Worm (Caenorhabditis elegans) whole organism, L4 larva: ENCODE results near the gene math-26.
"Not testable (repeated sequence)": the region's sequence is repeated elsewhere in the genome, so short reads cannot be mapped to it uniquely, and the experiment has no call there.

Experiments
- R02D3.7 ChIP-seq: fragments of 150-350 bp; sonication (generic microtip); optimal IDR thresholded peaks from 3 replicates; lab custom pipeline; 2014; ENCODE audit warnings: missing biosample characterization, missing genetic modification characterization
- Y105C5A.15 ChIP-seq: fragments of 200-800 bp; sonication (Bioruptor generic); IDR thresholded peaks from 2 replicates; pipeline ENCODE4 v1.3.6; 2022; ENCODE audit warnings: missing genetic modification characterization, missing compliant biosample characterization
- Y75B8A.6 ChIP-seq: fragments of 200-800 bp; sonication (Bioruptor generic); IDR thresholded peaks from 2 replicates; pipeline ENCODE4 v1.3.6; 2022; ENCODE audit warnings: missing genetic modification reagents, missing genetic modification characterization, missing compliant biosample characterization
- aha-1 ChIP-seq: fragments of 150-350 bp; peaks from one replicate; lab custom pipeline; 2014; ENCODE audit warnings: missing biosample characterization, missing genetic modification characterization
- ceh-20 ChIP-seq: fragments of 200-800 bp; sonication (Bioruptor generic); IDR thresholded peaks from 2 replicates; pipeline ENCODE4 v1.3.6; 2022; ENCODE audit warnings: missing genetic modification reagents, missing genetic modification characterization, missing compliant biosample characterization
- ceh-44 ChIP-seq: fragments of 200-800 bp; sonication (Bioruptor generic); IDR thresholded peaks from 2 replicates; pipeline ENCODE4 v1.3.6; 2022; ENCODE audit warnings: missing genetic modification reagents, missing genetic modification characterization, missing compliant biosample characterization
- daf-16 ChIP-seq, 3 experiments: sonication (generic microtip); optimal IDR thresholded peaks; 2 replicates each; lab custom pipeline; 2016 to 2017; ENCODE audit warnings: missing genetic modification characterization in 3 of 3, missing genetic modification reagents in 3 of 3, mild to moderate bottlenecking in 2 of 3, missing compliant biosample characterization in 2 of 3, missing biosample characterization in 1 of 3, moderate library complexity in 1 of 3
- dmd-6 ChIP-seq: fragments of 200-800 bp; sonication (Bioruptor generic); IDR thresholded peaks from 2 replicates; pipeline ENCODE4 v1.3.6; 2022; ENCODE audit warnings: missing genetic modification reagents, missing genetic modification characterization, missing compliant biosample characterization
- duxl-1 ChIP-seq: sonication (generic microtip); optimal IDR thresholded peaks from 2 replicates; lab custom pipeline; 2016; ENCODE audit warnings: mild to moderate bottlenecking, missing genetic modification characterization, moderate library complexity, missing compliant biosample characterization; ENCODE audit not compliant: poor library complexity
- hif-1 ChIP-seq, 2 experiments: sonication (generic microtip); optimal IDR thresholded peaks; 2 replicates each; lab custom pipeline; 2016 to 2017; ENCODE audit warnings: missing compliant biosample characterization in 2 of 2, missing genetic modification characterization in 2 of 2, missing genetic modification reagents in 2 of 2, missing genotype in 2 of 2, mild to moderate bottlenecking in 1 of 2
- hlh-11 ChIP-seq: fragments of 200-800 bp; sonication (Bioruptor generic); optimal IDR thresholded peaks from 2 replicates; lab custom pipeline; 2018; ENCODE audit warnings: mild to moderate bottlenecking, missing genetic modification characterization, missing compliant biosample characterization
- jun-1 ChIP-seq: fragments of 150-350 bp; optimal IDR thresholded peaks from 2 replicates; lab custom pipeline; 2014; ENCODE audit warnings: missing biosample characterization, missing genetic modification reagents, missing genetic modification characterization
- lin-38 ChIP-seq: fragments of 200-800 bp; sonication (Bioruptor generic); IDR thresholded peaks from 2 replicates; pipeline ENCODE4 v1.3.6; 2022; ENCODE audit warnings: missing genetic modification reagents, missing genetic modification characterization, missing compliant biosample characterization
- lsy-2 ChIP-seq, 2 experiments: fragments of 150-350 bp in 1 of 2; sonication (generic microtip) in 1 of 2; optimal IDR thresholded peaks; 2 replicates each; lab custom pipeline; 2014 to 2017; ENCODE audit warnings: missing biosample characterization in 2 of 2, missing genetic modification characterization in 2 of 2
- madf-5 ChIP-seq, 2 experiments: fragments of 200-800 bp; sonication (Bioruptor generic); IDR thresholded peaks; 2 replicates each; pipeline ENCODE4 v1.3.6; 2022; ENCODE audit warnings: missing compliant biosample characterization in 2 of 2, missing genetic modification characterization in 2 of 2
- madf-9 ChIP-seq: fragments of 200-800 bp; sonication (Bioruptor generic); conservative IDR thresholded peaks from 2 replicates; pipeline ENCODE4 v1.3.6; 2022; ENCODE audit warnings: missing genetic modification reagents, missing genetic modification characterization, missing compliant biosample characterization
- nhr-102 ChIP-seq: sonication (generic microtip); optimal IDR thresholded peaks from 2 replicates; lab custom pipeline; 2016; ENCODE audit warnings: mild to moderate bottlenecking, missing genetic modification characterization, moderate library complexity, missing compliant biosample characterization
- nhr-28 ChIP-seq: fragments of 150-350 bp; optimal IDR thresholded peaks from 2 replicates; lab custom pipeline; 2014; ENCODE audit warnings: missing biosample characterization, missing genetic modification characterization
- php-3 ChIP-seq: fragments of 200-800 bp; sonication (Bioruptor generic); IDR thresholded peaks from 2 replicates; pipeline ENCODE4 v1.3.6; 2022; ENCODE audit warnings: missing genetic modification reagents, missing genetic modification characterization, missing compliant biosample characterization
- pqm-1 ChIP-seq: sonication (generic microtip); optimal IDR thresholded peaks from 2 replicates; lab custom pipeline; 2017; ENCODE audit warnings: missing biosample characterization, missing genetic modification characterization
- set-16 ChIP-seq: fragments of 200-800 bp; sonication (Bioruptor generic); IDR thresholded peaks from 2 replicates; pipeline ENCODE4 v1.3.6; 2022; ENCODE audit warnings: missing genetic modification reagents, missing genetic modification characterization, missing compliant biosample characterization
- snpc-4 ChIP-seq: fragments of 150-350 bp; optimal IDR thresholded peaks from 2 replicates; lab custom pipeline; 2014; ENCODE audit warnings: missing biosample characterization, missing genetic modification characterization
- spr-1 ChIP-seq: sonication (generic microtip); optimal IDR thresholded peaks from 2 replicates; lab custom pipeline; 2016; ENCODE audit warnings: mild to moderate bottlenecking, missing genetic modification characterization, missing compliant biosample characterization
- unc-130 ChIP-seq: sonication (generic microtip); optimal IDR thresholded peaks from 2 replicates; lab custom pipeline; 2016; ENCODE audit warnings: missing genetic modification reagents, missing genetic modification characterization, missing compliant biosample characterization
- unc-62 ChIP-seq, 3 experiments: fragments of 150-350 bp in 1 of 3; sonication (generic microtip); optimal IDR thresholded peaks in 2 of 3; peaks in 1 of 3; 1 replicate in 1 of 3; 2 replicates in 2 of 3; lab custom pipeline; 2014 to 2017; ENCODE audit warnings: missing biosample characterization in 3 of 3, missing genetic modification characterization in 3 of 3, missing genetic modification reagents in 3 of 3, missing genotype in 1 of 3
- zag-1 ChIP-seq: fragments of 150-350 bp; optimal IDR thresholded peaks from 2 replicates; lab custom pipeline; 2014; ENCODE audit warnings: missing biosample characterization, missing genetic modification characterization
- zip-2 ChIP-seq: fragments of 150-350 bp; optimal IDR thresholded peaks from 2 replicates; lab custom pipeline; 2014; ENCODE audit warnings: missing biosample characterization, missing genetic modification characterization
- ztf-7 ChIP-seq: fragments of 150-350 bp; optimal IDR thresholded peaks from 2 replicates; lab custom pipeline; 2014; ENCODE audit warnings: missing biosample characterization, missing genetic modification characterization

The math-26 gene

ce11 chrII:1771347-1771746, at the start of gene math-26:
Gene math-26 (plus strand): TSS chrII:1771647.
- TF ChIP-seq unc-130; lin-38 (GFP tag; lab: Robert Waterston, UW); Y75B8A.6 (GFP tag; lab: Robert Waterston, UW): not testable (repeated sequence)

- TF ChIP-seq madf-5 (GFP tag; IDR thresholded peaks at IDR 0.05; lab: Robert Waterston, UW) (no peak), ztf-7 (tag; lab: Kevin White, UChicago) (no peak), jun-1 (tag; lab: Kevin White, UChicago) (no peak), hlh-11 (no peak), Y105C5A.15 (GFP tag; lab: Robert Waterston, UW) (no peak), spr-1 (tag; lab: Kevin White, UChicago) (no peak), nhr-102 (tag; lab: Kevin White, UChicago) (no peak)
- TF ChIP-seq, all 104 proteins: peak for 0
These were observed 49.1 kb upstream of the math-26 start, which contains the start of the genes fbxb-5 and btb-8 for ce11 chrII:1722394-1722793. Gene fbxb-5 (minus strand): TSS chrII:1722494. Gene btb-8 (plus strand): TSS chrII:1722770.

ce11 chrII:1724314-1724713, 47.1 kb upstream of the math-26 start, which contains the start of gene fbxb-11:
Gene fbxb-11 (plus strand): TSS chrII:1724614.
- TF ChIP-seq ceh-20 (no peak), dmd-6 (GFP tag; lab: Robert Waterston, UW) (no peak), madf-9 (GFP tag; lab: Robert Waterston, UW) (no peak), nhr-102 (tag; lab: Kevin White, UChicago) (no peak), nhr-28 (tag; lab: Kevin White, UChicago) (no peak), zag-1 (tag; lab: Kevin White, UChicago) (no peak), zip-2 (tag; lab: Kevin White, UChicago) (no peak), madf-5 (GFP tag; IDR thresholded peaks at IDR 0.05; lab: Robert Waterston, UW) (no peak)

- peak; percentile 60 for TF ChIP-seq aha-1
- TF ChIP-seq lsy-2 (tag; optimal IDR thresholded peaks at IDR 0.05; lab: Kevin White, UChicago), result no peak
- peak in 1 of 2 experiments; percentile 63 for TF ChIP-seq unc-62 (GFP tag; optimal IDR thresholded peaks at IDR 0.05 in 1 of 2; lab: Kevin White, UChicago)
- TF ChIP-seq unc-62 (tag; optimal IDR thresholded peaks at IDR 0.05; lab: Kevin White, UChicago), result no peak
- no peak for TF ChIP-seq set-16 (GFP tag; lab: Robert Waterston, UW)
These were observed 45.7 kb upstream of the math-26 start, which contains the start of gene F45C12.17 for ce11 chrII:1725735-1726134. Gene F45C12.17 (plus strand): TSS chrII:1726111.

ce11 chrII:1728253-1728652, 43.2 kb upstream of the math-26 start, which contains the start of gene btb-9:
Gene btb-9 (plus strand): TSS chrII:1728506.
- peak; percentile 51 for TF ChIP-seq hlh-11
- no peak for TF ChIP-seq ceh-44 (GFP tag; lab: Robert Waterston, UW)
- peak; percentile 84 for TF ChIP-seq nhr-28 (tag; lab: Kevin White, UChicago)
- peak; percentile 9 for TF ChIP-seq aha-1
- TF ChIP-seq duxl-1, result peak; percentile 4
- TF ChIP-seq dmd-6 (GFP tag; lab: Robert Waterston, UW), result peak; percentile 72
- no peak for TF ChIP-seq Y75B8A.6 (GFP tag; lab: Robert Waterston, UW)
- no peak for TF ChIP-seq snpc-4 (tag; lab: Kevin White, UChicago)
- TF ChIP-seq spr-1 (tag; lab: Kevin White, UChicago), result no peak
- no peak for TF ChIP-seq daf-16 (GFP tag; optimal IDR thresholded peaks at IDR 0.05; lab: Kevin White, UChicago)
- TF ChIP-seq daf-16 (tag; optimal IDR thresholded peaks at IDR 0.05; lab: Kevin White, UChicago), result peak; percentile 58
- 0 out of 2 replicates have a peak, but pooled peaks have one; percentile 11 for TF ChIP-seq php-3
- TF ChIP-seq pqm-1 (tag; lab: Kevin White, UChicago), result peak; percentile 96
- TF ChIP-seq hif-1 (tag; optimal IDR thresholded peaks at IDR 0.05; lab: Kevin White, UChicago), result no peak

- TF ChIP-seq unc-62 (GFP tag; optimal IDR thresholded peaks at IDR 0.05 in 1 of 2; lab: Kevin White, UChicago), result peak in 1 of 2 experiments; percentile 23
- TF ChIP-seq unc-62 (tag; optimal IDR thresholded peaks at IDR 0.05; lab: Kevin White, UChicago), result no peak
- no peak for TF ChIP-seq R02D3.7 (tag; lab: Kevin White, UChicago)
These were observed 41.3 kb upstream of the math-26 start, which contains the start of gene ceh-81 for ce11 chrII:1730103-1730502. Gene ceh-81 (plus strand): TSS chrII:1730403.
